Fruit fly (Drosophila melanogaster) whole organism, pupa: ENCODE results near the gene Tango2.
A peak's percentile ranks its signal among the peaks of the same experiment; 100 is the strongest.

Experiments
- CG10348 ChIP-seq: fragments of 200-800 bp; sonication (Bioruptor generic); IDR thresholded peaks from 2 replicates; pipeline ENCODE4 v1.3.6; 2022; ENCODE audit warnings: missing biosample characterization, missing genetic modification characterization
- CG12605 ChIP-seq: fragments of 200-800 bp; sonication (Bioruptor generic); IDR thresholded peaks from 2 replicates; pipeline ENCODE4 v1.3.6; 2022; ENCODE audit warnings: missing biosample characterization, missing genetic modification characterization
- CG13204 ChIP-seq: fragments of 200-800 bp; sonication (Bioruptor generic); optimal IDR thresholded peaks from 2 replicates; lab custom pipeline; 2018; ENCODE audit warnings: missing biosample characterization, mild to moderate bottlenecking, missing genetic modification characterization, moderate library complexity
- CG14655 ChIP-seq: fragments of 200-800 bp; sonication (Bioruptor generic); optimal IDR thresholded peaks from 3 replicates; lab custom pipeline; 2017; ENCODE audit warnings: mild to moderate bottlenecking, missing biosample characterization, missing genetic modification reagents, missing genetic modification characterization
- CG15710 ChIP-seq: fragments of 200-800 bp; sonication (Bioruptor generic); optimal IDR thresholded peaks from 2 replicates; lab custom pipeline; 2018; ENCODE audit warnings: missing biosample characterization, mild to moderate bottlenecking, missing genetic modification characterization, moderate library complexity
- CG17806 ChIP-seq: fragments of 200-800 bp; sonication (Bioruptor generic); optimal IDR thresholded peaks from 2 replicates; lab custom pipeline; 2018; ENCODE audit warnings: missing biosample characterization, mild to moderate bottlenecking, missing genetic modification characterization, moderate library complexity
- CG32121 ChIP-seq: fragments of 200-800 bp; sonication (Bioruptor generic); IDR thresholded peaks from 2 replicates; pipeline ENCODE4 v1.3.6; 2022; ENCODE audit warnings: missing biosample characterization, missing genetic modification characterization
- CG34367 ChIP-seq: fragments of 200-800 bp; sonication (Bioruptor generic); optimal IDR thresholded peaks from 2 replicates; lab custom pipeline; 2018; ENCODE audit warnings: missing biosample characterization, mild to moderate bottlenecking, missing genetic modification characterization
- CG4496 ChIP-seq: fragments of 200-800 bp; sonication (Bioruptor generic); IDR thresholded peaks from 3 replicates; pipeline ENCODE4 v1.3.6; 2022; ENCODE audit warnings: missing biosample characterization, missing genetic modification characterization
- CG8159 ChIP-seq: fragments of 200-800 bp; sonication (Bioruptor generic); optimal IDR thresholded peaks from 3 replicates; lab custom pipeline; 2018; ENCODE audit warnings: missing biosample characterization, mild to moderate bottlenecking, missing genetic modification characterization, moderate library complexity
- CG8301 ChIP-seq: fragments of 200-800 bp; sonication (Bioruptor generic); optimal IDR thresholded peaks from 2 replicates; lab custom pipeline; 2018; ENCODE audit warnings: missing biosample characterization, mild to moderate bottlenecking, missing genetic modification characterization
- CG9948 ChIP-seq: fragments of 200-800 bp; sonication (Bioruptor generic); optimal IDR thresholded peaks from 2 replicates; lab custom pipeline; 2018; ENCODE audit warnings: missing biosample characterization, mild to moderate bottlenecking, missing genetic modification characterization, moderate library complexity
- D1 ChIP-seq: fragments of 200-800 bp; sonication (Bioruptor generic); optimal IDR thresholded peaks from 2 replicates; lab custom pipeline; 2018; ENCODE audit warnings: missing biosample characterization, mild to moderate bottlenecking, missing genetic modification characterization, moderate library complexity
- EcR ChIP-seq: fragments of 200-800 bp; sonication (Bioruptor generic); optimal IDR thresholded peaks from 3 replicates; lab custom pipeline; 2019; ENCODE audit warnings: missing biosample characterization, missing genetic modification characterization, mild to moderate bottlenecking, moderate library complexity, missing genetic modification reagents
- Ets98B ChIP-seq: fragments of 200-800 bp; sonication (Bioruptor generic); IDR thresholded peaks from 2 replicates; pipeline ENCODE4 v1.3.6; 2022; ENCODE audit warnings: missing biosample characterization, missing genetic modification characterization
- Pif1A ChIP-seq: fragments of 200-800 bp; sonication (Bioruptor generic); optimal IDR thresholded peaks from 3 replicates; lab custom pipeline; 2016; ENCODE audit warnings: missing biosample characterization, missing genetic modification characterization
- Pif1B ChIP-seq: fragments of 200-800 bp; sonication (Bioruptor generic); optimal IDR thresholded peaks from 3 replicates; lab custom pipeline; 2016; ENCODE audit warnings: missing biosample characterization, missing genetic modification characterization
- Snoo ChIP-seq: fragments of 200-800 bp; sonication (Bioruptor generic); optimal IDR thresholded peaks from 3 replicates; lab custom pipeline; 2017; ENCODE audit warnings: missing biosample characterization, mild to moderate bottlenecking, missing genetic modification characterization, inconsistent platforms
- fd96Ca ChIP-seq: fragments of 200-800 bp; sonication (Bioruptor generic); IDR thresholded peaks from 3 replicates; pipeline ENCODE4 v1.3.6; 2022; ENCODE audit warnings: missing biosample characterization, missing genetic modification characterization
- gl ChIP-seq: fragments of 200-800 bp; sonication (Bioruptor generic); optimal IDR thresholded peaks from 2 replicates; lab custom pipeline; 2018; ENCODE audit warnings: missing biosample characterization, mild to moderate bottlenecking, missing genetic modification characterization
- rn ChIP-seq: fragments of 200-800 bp; sonication (Bioruptor generic); IDR thresholded peaks from 2 replicates; pipeline ENCODE4 v1.3.6; 2022; ENCODE audit warnings: missing biosample characterization, missing genetic modification characterization

The Tango2 gene

DNA sequence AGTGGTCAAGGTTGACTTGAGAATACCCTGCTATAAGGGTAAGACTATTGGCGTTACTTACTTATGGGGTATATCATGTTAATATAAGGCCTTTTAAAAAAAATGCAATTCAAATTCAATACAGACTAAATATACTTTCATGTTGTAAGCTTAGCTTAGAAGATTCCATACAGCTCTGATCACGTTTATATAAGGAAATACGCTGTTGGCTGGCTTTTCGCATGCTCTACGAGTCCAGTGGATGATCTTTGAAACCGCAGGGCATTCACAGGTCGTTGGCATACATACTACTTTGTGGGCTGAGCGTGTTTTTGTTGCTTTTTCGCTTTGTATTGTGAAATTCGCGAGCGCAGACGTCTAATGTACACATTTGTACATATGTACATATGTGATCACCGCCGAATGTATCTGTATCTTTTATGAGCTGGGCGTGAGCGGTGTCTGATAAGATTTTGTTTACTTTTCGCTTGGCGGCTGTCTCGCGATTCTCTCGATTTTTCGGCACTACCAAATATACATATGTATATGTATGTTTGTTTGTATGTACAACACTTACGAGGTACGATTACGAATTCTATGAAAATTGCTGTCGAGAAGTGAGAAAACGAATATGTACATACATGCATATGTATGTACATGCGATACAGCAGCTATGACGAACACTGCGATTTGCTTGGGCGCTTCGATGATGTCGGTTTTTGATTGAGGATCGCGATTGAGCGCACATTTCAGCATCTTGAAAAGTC is 17.6 kb downstream of the Tango2 start:
- TF ChIP-seq CG34367 (tag; lab: Kevin White, UChicago) = no peak
- TF ChIP-seq CG13204 (GFP tag; lab: Kevin White, UChicago) = no peak
- peak; percentile 0 for TF ChIP-seq CG8301 (tag; lab: Kevin White, UChicago)
- no peak for TF ChIP-seq rn (GFP tag; lab: Robert Waterston, UW)
- TF ChIP-seq CG9948 = no peak
- peak; percentile 10 for TF ChIP-seq EcR (GFP tag; lab: Kevin White, UChicago)
- no peak for TF ChIP-seq gl
- TF ChIP-seq CG4496 (GFP tag; lab: Robert Waterston, UW) = 0 out of 3 replicates have a peak, but pooled peaks have one; percentile 24
- peak; percentile 6 for TF ChIP-seq Snoo (tag; lab: Kevin White, UChicago)
- TF ChIP-seq CG14655 (GFP tag; lab: Kevin White, UChicago) = peak; percentile 20
- TF ChIP-seq Ets98B (GFP tag; lab: Robert Waterston, UW) = no peak
- peak; percentile 34 for TF ChIP-seq Pif1A
- TF ChIP-seq, all 21 proteins: peak for 6

DNA sequence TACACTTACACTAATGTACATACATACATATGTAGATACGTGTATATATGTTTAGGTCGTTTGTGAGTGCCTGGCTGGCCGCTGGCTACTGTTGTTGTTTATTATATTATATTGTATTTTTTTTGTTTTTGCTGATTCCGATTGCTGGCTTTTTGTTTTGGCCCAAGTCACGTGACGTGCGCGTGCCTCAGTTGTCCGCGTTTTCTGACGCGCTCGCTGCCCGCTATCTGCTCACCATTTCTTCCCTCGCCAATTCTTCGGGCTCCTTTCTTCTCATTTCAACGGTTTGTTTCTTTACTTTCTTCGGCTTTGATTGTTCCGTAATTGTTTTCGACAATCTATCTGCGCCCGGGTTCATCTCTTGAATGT is 18.2 kb downstream of the Tango2 start:
- TF ChIP-seq CG4496 (GFP tag; lab: Robert Waterston, UW) = no peak
- TF ChIP-seq EcR (GFP tag; lab: Kevin White, UChicago) = no peak
- no peak for TF ChIP-seq CG9948
- no peak for TF ChIP-seq D1
- no peak for TF ChIP-seq gl
- no peak for TF ChIP-seq CG14655 (GFP tag; lab: Kevin White, UChicago)
- TF ChIP-seq Ets98B (GFP tag; lab: Robert Waterston, UW) = no peak
- TF ChIP-seq Pif1A = no peak
- no peak for TF ChIP-seq CG17806 (tag; lab: Kevin White, UChicago)
- TF ChIP-seq CG32121 (GFP tag; lab: Robert Waterston, UW) = no peak
- TF ChIP-seq CG13204 (GFP tag; lab: Kevin White, UChicago) = no peak
- TF ChIP-seq CG12605 (GFP tag; lab: Robert Waterston, UW) = no peak
- no peak for TF ChIP-seq CG8159 (tag; lab: Kevin White, UChicago)

DNA sequence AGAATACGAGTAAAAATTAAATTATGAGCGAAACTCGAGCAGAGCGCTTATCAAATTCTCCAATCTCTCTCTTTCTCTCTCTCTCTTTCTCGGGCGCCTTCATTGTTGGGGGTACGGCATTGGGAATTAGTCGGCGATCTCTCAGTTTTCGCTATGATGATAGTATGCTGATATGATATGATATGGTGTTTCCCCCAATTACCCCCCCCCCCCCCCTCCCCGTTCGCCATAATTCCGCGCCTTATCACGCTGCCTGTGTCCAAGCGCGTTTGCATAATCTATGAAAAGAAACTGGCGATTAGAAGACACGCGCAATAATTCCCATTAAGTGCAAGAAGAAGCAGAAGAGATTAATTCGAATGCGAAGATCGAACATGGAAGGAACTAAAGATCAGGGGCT is 20.0 kb downstream of the Tango2 start:
- TF ChIP-seq CG4496 (GFP tag; lab: Robert Waterston, UW) (no peak), EcR (GFP tag; lab: Kevin White, UChicago) (no peak), gl (no peak), rn (GFP tag; lab: Robert Waterston, UW) (no peak), CG15710 (no peak), CG32121 (GFP tag; lab: Robert Waterston, UW) (no peak), CG14655 (GFP tag; lab: Kevin White, UChicago) (no peak)
- TF ChIP-seq, all 21 proteins: peak for 0

DNA sequence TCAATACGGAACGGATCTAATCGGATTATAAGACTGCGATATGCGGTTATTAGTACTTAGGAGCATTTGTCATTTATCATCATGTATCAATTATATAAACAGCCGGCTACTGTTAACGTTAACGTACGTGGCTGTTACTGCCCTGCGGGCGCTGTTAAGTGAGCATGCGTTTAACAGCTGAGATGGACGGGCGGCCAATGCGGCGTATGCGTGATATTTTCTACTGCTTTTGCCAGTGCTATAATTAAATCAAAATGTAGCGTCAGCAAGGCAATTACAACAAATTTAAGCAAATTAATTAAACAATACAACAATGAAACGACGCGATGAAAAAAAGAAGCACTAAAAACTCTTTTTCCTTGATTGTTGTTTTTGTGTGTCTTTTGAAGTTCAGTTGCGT is 20.8 kb downstream of the Tango2 start:
- no peak for TF ChIP-seq CG8301 (tag; lab: Kevin White, UChicago)
- no peak for TF ChIP-seq Ets98B (GFP tag; lab: Robert Waterston, UW)
- no peak for TF ChIP-seq Pif1A
- no peak for TF ChIP-seq EcR (GFP tag; lab: Kevin White, UChicago)
- TF ChIP-seq CG13204 (GFP tag; lab: Kevin White, UChicago) = no peak
- no peak for TF ChIP-seq D1
- no peak for TF ChIP-seq Pif1B (GFP tag; lab: Kevin White, UChicago)
- TF ChIP-seq CG12605 (GFP tag; lab: Robert Waterston, UW) = no peak
- no peak for TF ChIP-seq CG34367 (tag; lab: Kevin White, UChicago)
- TF ChIP-seq CG4496 (GFP tag; lab: Robert Waterston, UW) = no peak
- TF ChIP-seq CG8159 (tag; lab: Kevin White, UChicago) = no peak
- no peak for TF ChIP-seq fd96Ca (GFP tag; lab: Robert Waterston, UW)
- no peak for TF ChIP-seq CG10348 (GFP tag; lab: Robert Waterston, UW)
- no peak for TF ChIP-seq Snoo (tag; lab: Kevin White, UChicago)
- TF ChIP-seq gl = no peak
- TF ChIP-seq CG14655 (GFP tag; lab: Kevin White, UChicago) = no peak
- no peak for TF ChIP-seq CG15710
- TF ChIP-seq CG32121 (GFP tag; lab: Robert Waterston, UW) = no peak
- TF ChIP-seq CG17806 (tag; lab: Kevin White, UChicago) = no peak
- TF ChIP-seq CG9948 = no peak
- TF ChIP-seq, all 21 proteins: peak for 0

DNA sequence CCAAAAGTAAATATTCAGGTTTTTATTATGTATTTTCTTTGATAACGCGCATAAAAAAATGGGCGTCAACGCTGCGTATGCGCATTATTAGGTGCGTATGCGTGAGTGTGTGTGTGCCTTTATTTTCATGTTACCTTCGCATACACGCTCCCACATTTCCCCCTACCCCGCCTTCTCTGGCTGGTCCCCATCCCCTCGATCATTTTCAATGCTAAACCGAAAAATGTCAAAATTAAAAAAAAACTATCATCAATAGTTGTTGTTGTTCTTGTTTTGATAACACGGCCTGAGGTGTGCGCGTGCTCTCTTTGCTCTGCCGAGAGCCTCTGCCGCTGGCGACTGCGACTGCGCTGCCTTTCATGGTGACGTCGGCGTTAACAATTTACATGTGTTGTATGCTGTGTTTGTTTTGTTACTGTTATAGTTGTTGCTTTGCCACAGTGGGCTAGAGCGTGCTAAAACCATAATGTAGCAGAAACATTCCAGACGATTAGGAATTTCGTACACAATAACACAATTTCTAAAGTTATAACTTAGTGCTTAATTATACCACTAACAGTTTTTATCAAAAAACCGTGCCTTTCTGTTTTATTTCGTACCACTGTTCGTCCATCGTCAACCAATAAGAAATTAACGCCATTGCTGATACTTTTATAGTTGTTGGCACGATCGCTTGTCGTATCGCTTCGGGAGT is 23.4 kb downstream of the Tango2 start:
- TF ChIP-seq CG34367 (tag; lab: Kevin White, UChicago) (peak; percentile 97), CG9948 (peak; percentile 96), CG4496 (GFP tag; lab: Robert Waterston, UW) (peak; percentile 99), D1 (peak; percentile 93), gl (peak; percentile 97), CG13204 (GFP tag; lab: Kevin White, UChicago) (peak; percentile 87), rn (GFP tag; lab: Robert Waterston, UW) (peak; percentile 97), Pif1A (peak; percentile 99), CG12605 (GFP tag; lab: Robert Waterston, UW) (peak; percentile 98), fd96Ca (GFP tag; lab: Robert Waterston, UW) (peak; percentile 99), CG14655 (GFP tag; lab: Kevin White, UChicago) (peak; percentile 98), Pif1B (GFP tag; lab: Kevin White, UChicago) (peak; percentile 99), CG10348 (GFP tag; lab: Robert Waterston, UW) (peak; percentile 96), CG15710 (peak; percentile 96), Ets98B (GFP tag; lab: Robert Waterston, UW) (peak; percentile 99), CG8301 (tag; lab: Kevin White, UChicago) (peak; percentile 98), EcR (GFP tag; lab: Kevin White, UChicago) (peak; percentile 55), CG8159 (tag; lab: Kevin White, UChicago) (peak; percentile 97), Snoo (tag; lab: Kevin White, UChicago) (peak; percentile 94), CG32121 (GFP tag; lab: Robert Waterston, UW) (peak; percentile 99), CG17806 (tag; lab: Kevin White, UChicago) (peak; percentile 98)
- TF ChIP-seq, all 21 proteins: peak for 21
